In the genomic region with DNA sequence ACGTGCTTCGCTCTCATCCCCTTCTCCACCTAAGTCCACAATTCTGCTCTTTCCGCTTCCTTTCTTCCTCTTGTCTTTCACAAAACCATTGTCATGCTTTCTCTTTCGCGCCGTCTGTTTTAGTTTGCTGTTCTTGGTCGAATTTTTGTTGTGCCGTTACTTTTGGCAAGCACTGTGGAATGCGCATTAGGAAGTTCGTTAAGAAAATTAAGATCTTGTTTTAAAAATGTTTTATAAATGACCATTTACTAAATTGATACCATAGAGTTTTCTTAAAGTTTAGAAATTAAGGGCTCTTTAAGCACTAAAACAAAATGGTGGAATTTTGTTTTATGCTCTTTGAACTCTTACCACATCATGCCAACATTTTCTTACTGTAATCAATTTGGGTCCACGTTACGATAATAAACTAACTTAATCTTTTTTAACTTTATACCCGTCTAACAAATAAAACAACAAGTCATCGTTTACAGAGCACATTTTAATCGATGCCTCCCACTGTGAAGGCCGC, we compare ENCODE assay signal across 1 fruit fly cellular context.
TF ChIP-seq lines count a peak whose summit lies in the region.

No protein-coding gene starts in this region.

TF ChIP-seq in whole organism, embryonic, 481 proteins besides CTCF, POLR2A, EP300 and RAD21 (continued from another document):
- TF ChIP-seq Awh (GFP tag; IDR thresholded peaks at IDR 0.05; lab: Robert Waterston, UW), result no peak
- peak; percentile 57; the same call in 2 of the 3 replicates for TF ChIP-seq CG7357 (GFP tag; IDR thresholded peaks at IDR 0.05; lab: Robert Waterston, UW)
- peak; percentile 84 for TF ChIP-seq NfI (GFP tag; optimal IDR thresholded peaks at IDR 0.05; lab: Kevin White, UChicago)
- TF ChIP-seq BtbVII (GFP tag; optimal IDR thresholded peaks at IDR 0.05; lab: Kevin White, UChicago), result peak; percentile 44
TF ChIP-seq in whole organism, embryonic: peak in this region for 276.
